Fruit fly (Drosophila melanogaster): ENCODE results near the gene CG33120.

Gene CG33120

DNA sequence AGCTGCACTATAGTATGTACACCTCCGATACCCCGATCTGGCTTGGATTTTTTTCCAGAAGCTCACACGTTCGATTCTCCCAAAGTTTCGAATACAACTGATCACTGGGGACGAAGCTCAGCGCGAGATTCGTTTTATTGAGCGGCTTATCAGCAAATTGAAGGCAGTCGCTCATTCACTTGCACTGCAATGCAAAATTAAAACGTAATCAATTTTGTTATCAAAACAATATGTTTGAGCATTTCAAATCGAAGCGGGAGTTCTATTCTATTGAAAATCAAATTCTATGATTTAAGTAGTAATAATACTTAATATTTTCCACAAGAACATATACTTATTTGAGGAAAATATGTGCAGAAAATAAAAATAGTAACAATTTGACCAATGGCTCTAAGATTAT lies at the start of gene CG33120:
Gene CG33120, minus strand, starts transcription at position 101 of the 400 bp plus-strand sequence.
- TF ChIP-seq tj (GFP tag; optimal IDR thresholded peaks at IDR 0.05) (peak; percentile 61), pad (GFP tag; optimal IDR thresholded peaks at IDR 0.05) (no peak)

DNA sequence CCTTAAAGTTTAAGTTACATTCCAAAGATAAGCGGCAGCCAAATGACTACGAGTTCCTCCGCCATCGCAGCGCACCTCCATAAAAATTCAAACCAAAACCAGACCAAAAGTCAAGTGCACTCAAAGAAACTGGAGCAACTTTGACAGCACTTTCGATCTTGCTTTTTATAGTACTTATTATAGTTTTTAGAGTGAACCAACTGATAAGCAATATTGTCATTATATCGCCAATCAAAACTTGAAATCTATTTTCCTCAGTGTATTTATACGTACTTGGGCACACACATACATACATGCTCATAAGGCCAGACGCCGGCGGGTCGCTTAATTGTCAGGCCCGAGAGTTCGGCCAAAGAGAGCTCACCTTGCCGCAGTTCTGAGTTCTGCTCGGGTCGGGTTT lies 45.7 kb upstream of the CG33120 start:
- TF ChIP-seq pad (GFP tag; optimal IDR thresholded peaks at IDR 0.05) (no peak), CG14711 (tag; optimal IDR thresholded peaks at IDR 0.05) (no peak), Crg-1 (GFP tag; optimal IDR thresholded peaks at IDR 0.05) (no peak), CG1620 (GFP tag; optimal IDR thresholded peaks at IDR 0.05) (no peak), CG5204 (GFP tag; optimal IDR thresholded peaks at IDR 0.05) (no peak), CG7045 (GFP tag; optimal IDR thresholded peaks at IDR 0.05) (no peak), Hr96 (GFP tag; optimal IDR thresholded peaks at IDR 0.05) (no peak), CG7101 (tag; optimal IDR thresholded peaks at IDR 0.05) (no peak), Clk (GFP tag; optimal IDR thresholded peaks at IDR 0.05) (no peak), ovo (GFP tag; optimal IDR thresholded peaks at IDR 0.05) (no peak), bab1 (GFP tag; optimal IDR thresholded peaks at IDR 0.05) (no peak)

DNA sequence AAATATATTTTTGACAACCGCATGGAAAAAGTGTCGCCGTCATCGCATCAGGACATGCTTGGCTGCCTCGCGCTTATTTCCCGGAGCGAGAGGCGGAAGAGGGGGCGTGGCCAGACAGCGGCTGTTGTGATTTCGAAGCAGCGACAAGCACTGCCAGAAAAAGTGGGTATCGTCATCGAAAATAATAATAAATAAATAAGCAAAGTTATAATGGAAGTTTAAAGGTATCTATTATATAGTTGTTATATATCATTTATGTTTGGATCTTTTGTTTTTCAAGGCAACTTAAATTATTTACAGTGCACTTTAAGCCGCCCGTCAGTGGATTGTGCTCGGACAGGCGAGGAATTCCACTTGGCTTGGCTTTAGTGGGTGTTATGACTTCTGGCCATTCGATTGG lies 44.9 kb upstream of the CG33120 start:
- TF ChIP-seq Hr96 (GFP tag; optimal IDR thresholded peaks at IDR 0.05) (no peak), ovo (GFP tag; optimal IDR thresholded peaks at IDR 0.05) (no peak), cnc (optimal IDR thresholded peaks at IDR 0.05) (no peak), pad (GFP tag; optimal IDR thresholded peaks at IDR 0.05) (no peak), kay (GFP tag; ENCODE audit: borderline replicate concordance) (no peak), Mnt (GFP tag; optimal IDR thresholded peaks at IDR 0.05) (no peak), Clk (GFP tag; optimal IDR thresholded peaks at IDR 0.05) (no peak), Crg-1 (GFP tag; optimal IDR thresholded peaks at IDR 0.05) (no peak), CG7101 (tag; optimal IDR thresholded peaks at IDR 0.05) (no peak), CG12768 (GFP tag; optimal IDR thresholded peaks at IDR 0.05) (no peak)

DNA sequence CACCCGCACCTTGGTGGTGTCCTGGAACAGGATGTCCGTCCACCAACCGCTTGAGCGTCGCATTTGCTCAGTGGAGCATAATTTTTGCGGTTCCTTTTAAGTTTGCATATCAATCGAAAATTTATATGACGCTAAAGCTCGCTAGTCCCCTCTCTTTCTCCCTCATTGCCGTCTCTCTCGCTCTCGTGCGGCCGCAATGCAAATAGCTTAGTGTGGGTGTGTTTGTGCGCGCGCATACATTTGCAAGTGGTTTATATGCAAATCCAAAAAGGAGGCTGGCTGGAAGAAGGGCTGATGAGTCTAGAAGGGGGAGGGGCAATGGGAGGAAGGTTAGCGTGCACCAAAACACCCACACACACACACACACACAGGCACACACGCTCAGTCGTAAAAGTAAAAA lies 42.5 kb upstream of the CG33120 start:
- TF ChIP-seq CG7045 (GFP tag; optimal IDR thresholded peaks at IDR 0.05) (no peak), ovo (GFP tag; optimal IDR thresholded peaks at IDR 0.05) (no peak), Mnt (GFP tag; optimal IDR thresholded peaks at IDR 0.05) (no peak), bab1 (GFP tag; optimal IDR thresholded peaks at IDR 0.05) (no peak), toe (GFP tag; optimal IDR thresholded peaks at IDR 0.05) (no peak)

DNA sequence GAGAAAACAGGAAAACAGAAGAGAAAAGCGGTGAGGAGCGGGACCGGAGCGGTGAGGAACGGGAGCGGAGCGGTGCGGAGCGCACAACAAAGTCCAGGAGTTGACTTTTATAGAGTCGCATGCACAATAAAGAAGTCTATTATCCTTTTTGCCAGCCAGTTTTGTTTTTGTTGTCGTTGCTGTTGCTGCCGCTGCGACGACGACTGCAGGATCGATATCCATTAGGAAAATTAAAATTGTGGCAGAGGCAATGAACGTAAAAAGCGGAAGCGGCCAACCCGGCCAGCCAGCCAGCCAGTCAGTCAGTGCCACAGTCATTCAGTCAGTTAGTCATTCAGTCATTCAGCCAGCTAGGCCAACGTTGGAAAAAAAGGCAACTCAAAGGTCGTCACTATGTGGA lies 40.4 kb upstream of the CG33120 start:
- TF ChIP-seq CG14711 (tag; optimal IDR thresholded peaks at IDR 0.05), result no peak
- no peak for TF ChIP-seq ovo (GFP tag; optimal IDR thresholded peaks at IDR 0.05)
- TF ChIP-seq pad (GFP tag; optimal IDR thresholded peaks at IDR 0.05), result no peak
- no peak for TF ChIP-seq Mnt (GFP tag; optimal IDR thresholded peaks at IDR 0.05)
- no peak for TF ChIP-seq Clk (GFP tag; optimal IDR thresholded peaks at IDR 0.05)
- TF ChIP-seq kay (GFP tag; ENCODE audit: borderline replicate concordance), result no peak
- no peak for TF ChIP-seq toe (GFP tag; optimal IDR thresholded peaks at IDR 0.05)
- no peak for TF ChIP-seq Crg-1 (GFP tag; optimal IDR thresholded peaks at IDR 0.05)
- TF ChIP-seq cnc (optimal IDR thresholded peaks at IDR 0.05), result no peak
- TF ChIP-seq CG12768 (GFP tag; optimal IDR thresholded peaks at IDR 0.05), result no peak
- TF ChIP-seq CG33017 (tag; optimal IDR thresholded peaks at IDR 0.05), result no peak

DNA sequence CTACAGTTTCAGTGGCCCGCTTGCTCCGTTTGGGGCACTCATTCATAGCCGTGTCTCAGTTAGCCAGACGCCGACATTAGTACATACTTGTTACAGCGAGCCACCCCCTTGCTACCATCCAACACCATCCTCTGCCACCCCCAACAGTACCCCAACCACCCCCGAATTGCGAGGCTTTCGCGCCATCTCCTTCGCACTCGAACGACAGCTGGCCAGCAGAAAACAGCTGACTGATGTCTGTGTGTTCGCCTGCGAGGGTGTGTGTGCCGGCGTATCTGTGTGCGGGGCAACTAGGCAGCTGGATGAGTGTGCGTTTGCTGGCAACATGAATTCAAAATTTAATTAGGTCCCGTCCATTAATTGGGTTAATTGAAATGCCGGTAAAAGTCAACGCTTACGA lies 38.4 kb upstream of the CG33120 start:
- TF ChIP-seq tj (GFP tag; optimal IDR thresholded peaks at IDR 0.05) (no peak), Hr96 (GFP tag; optimal IDR thresholded peaks at IDR 0.05) (no peak), Mnt (GFP tag; optimal IDR thresholded peaks at IDR 0.05) (no peak), CG1620 (GFP tag; optimal IDR thresholded peaks at IDR 0.05) (no peak), CG5204 (GFP tag; optimal IDR thresholded peaks at IDR 0.05) (no peak), toe (GFP tag; optimal IDR thresholded peaks at IDR 0.05) (no peak), pad (GFP tag; optimal IDR thresholded peaks at IDR 0.05) (no peak), Clk (GFP tag; optimal IDR thresholded peaks at IDR 0.05) (no peak), bab1 (GFP tag; optimal IDR thresholded peaks at IDR 0.05) (no peak), CG14711 (tag; optimal IDR thresholded peaks at IDR 0.05) (no peak), CG7045 (GFP tag; optimal IDR thresholded peaks at IDR 0.05) (no peak), cnc (optimal IDR thresholded peaks at IDR 0.05) (no peak), CG12768 (GFP tag; optimal IDR thresholded peaks at IDR 0.05) (no peak), CG11617 (GFP tag; optimal IDR thresholded peaks at IDR 0.05) (no peak), cic (GFP tag; optimal IDR thresholded peaks at IDR 0.05) (no peak), CG7101 (tag; optimal IDR thresholded peaks at IDR 0.05) (no peak), CG33017 (tag; optimal IDR thresholded peaks at IDR 0.05) (no peak), Crg-1 (GFP tag; optimal IDR thresholded peaks at IDR 0.05) (no peak), kay (GFP tag; ENCODE audit: borderline replicate concordance) (no peak)

DNA sequence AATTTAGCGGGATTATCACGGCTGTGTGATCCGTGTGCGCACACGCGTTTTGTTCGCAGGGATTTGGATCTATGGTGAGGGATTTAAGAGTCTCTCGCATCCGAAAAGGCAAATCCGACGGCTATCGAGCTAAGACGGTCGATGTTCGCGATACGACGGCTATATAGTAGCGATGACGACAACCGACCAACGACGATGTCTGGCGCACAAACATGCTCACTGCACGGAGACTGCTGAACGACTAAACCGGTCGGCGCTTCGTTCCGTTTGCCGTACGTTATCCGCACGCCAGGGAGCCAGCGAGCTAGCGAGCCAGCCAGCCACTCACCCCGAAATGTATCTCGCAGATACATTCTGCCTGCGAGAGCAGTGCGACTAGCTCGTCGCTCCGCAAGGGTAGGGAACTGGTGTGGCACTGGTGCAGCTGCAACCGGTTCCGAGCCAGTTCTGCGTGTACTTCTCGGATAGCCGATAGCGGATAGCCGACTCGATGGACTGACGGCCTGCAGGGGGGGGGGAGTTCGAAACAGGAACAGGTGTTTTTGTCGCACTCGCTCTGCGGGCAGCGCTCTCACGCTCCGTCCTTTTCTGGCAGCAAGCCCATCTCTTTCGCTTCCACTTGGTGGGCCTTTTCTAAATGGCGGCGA lies 36.8 kb upstream of the CG33120 start, which contains the start of gene tup:
Gene tup, minus strand, starts transcription at position 248 of the 647 bp plus-strand sequence.
- TF ChIP-seq kay (GFP tag; ENCODE audit: borderline replicate concordance) (no peak), toe (GFP tag; optimal IDR thresholded peaks at IDR 0.05) (no peak), pad (GFP tag; optimal IDR thresholded peaks at IDR 0.05) (peak; percentile 87)
